Worm (Caenorhabditis elegans) whole organism, L4 larva: ENCODE results near the gene clic-1.

Source experiments
- F26F4.8 ChIP-seq: fragments of 200-800 bp; sonication (Bioruptor generic); conservative IDR thresholded peaks from 2 replicates; pipeline ENCODE4 v1.3.6; 2022; ENCODE audit warnings: missing genetic modification characterization, missing compliant biosample characterization
- T26A8.4 ChIP-seq: fragments of 200-800 bp; sonication (Bioruptor generic); IDR thresholded peaks from 2 replicates; pipeline ENCODE4 v1.3.6; 2022; ENCODE audit warnings: missing genetic modification characterization, missing compliant biosample characterization
- Y105C5A.15 ChIP-seq: fragments of 200-800 bp; sonication (Bioruptor generic); IDR thresholded peaks from 2 replicates; pipeline ENCODE4 v1.3.6; 2022; ENCODE audit warnings: missing genetic modification characterization, missing compliant biosample characterization
- ama-1 ChIP-seq: fragments of 150-350 bp; optimal IDR thresholded peaks from 2 replicates; lab custom pipeline; 2014; ENCODE audit warnings: inconsistent platforms, mixed read lengths
- arid-1 ChIP-seq: fragments of 200-800 bp; sonication (Bioruptor generic); conservative IDR thresholded peaks from 2 replicates; pipeline ENCODE4 v1.3.6; 2022; ENCODE audit warnings: missing genetic modification reagents, missing genetic modification characterization, missing compliant biosample characterization
- ceh-20 ChIP-seq: fragments of 200-800 bp; sonication (Bioruptor generic); IDR thresholded peaks from 2 replicates; pipeline ENCODE4 v1.3.6; 2022; ENCODE audit warnings: missing genetic modification reagents, missing genetic modification characterization, missing compliant biosample characterization
- ceh-28 ChIP-seq: fragments of 150-350 bp; optimal IDR thresholded peaks from 2 replicates; lab custom pipeline; 2014; ENCODE audit warnings: missing biosample characterization, missing genetic modification reagents, missing genetic modification characterization
- ceh-32 ChIP-seq: sonication (generic microtip); optimal IDR thresholded peaks from 2 replicates; lab custom pipeline; 2016; ENCODE audit warnings: mild to moderate bottlenecking, missing genetic modification characterization, missing compliant biosample characterization; ENCODE audit not compliant: poor library complexity
- ceh-44 ChIP-seq: fragments of 200-800 bp; sonication (Bioruptor generic); IDR thresholded peaks from 2 replicates; pipeline ENCODE4 v1.3.6; 2022; ENCODE audit warnings: missing genetic modification reagents, missing genetic modification characterization, missing compliant biosample characterization
- daf-16 ChIP-seq, 3 experiments: sonication (generic microtip); optimal IDR thresholded peaks; 2 replicates each; lab custom pipeline; 2016 to 2017; ENCODE audit warnings: missing genetic modification characterization in 3 of 3, missing genetic modification reagents in 3 of 3, mild to moderate bottlenecking in 2 of 3, missing compliant biosample characterization in 2 of 3, missing biosample characterization in 1 of 3, moderate library complexity in 1 of 3
- dmd-8 ChIP-seq: fragments of 200-800 bp; sonication (Bioruptor generic); IDR thresholded peaks from 2 replicates; pipeline ENCODE4 v1.3.6; 2022; ENCODE audit warnings: missing genetic modification characterization, missing compliant biosample characterization
- dpl-1 ChIP-seq: fragments of 150-350 bp; optimal IDR thresholded peaks from 2 replicates; lab custom pipeline; 2014; ENCODE audit warnings: missing biosample characterization, missing genetic modification reagents, missing genetic modification characterization
- duxl-1 ChIP-seq: sonication (generic microtip); optimal IDR thresholded peaks from 2 replicates; lab custom pipeline; 2016; ENCODE audit warnings: mild to moderate bottlenecking, missing genetic modification characterization, moderate library complexity, missing compliant biosample characterization; ENCODE audit not compliant: poor library complexity
- dve-1 ChIP-seq: sonication (generic microtip); optimal IDR thresholded peaks from 2 replicates; lab custom pipeline; 2017; ENCODE audit warnings: antibody characterized with exemption, mild to moderate bottlenecking, missing genetic modification characterization, missing compliant biosample characterization; ENCODE audit not compliant: insufficient read depth
- egl-27 ChIP-seq: sonication (generic microtip); optimal IDR thresholded peaks from 3 replicates; lab custom pipeline; 2017; ENCODE audit warnings: missing biosample characterization, missing genetic modification reagents, missing genetic modification characterization
- gei-8 ChIP-seq: fragments of 200-800 bp; sonication (Bioruptor generic); optimal IDR thresholded peaks from 2 replicates; lab custom pipeline; 2018; ENCODE audit warnings: mild to moderate bottlenecking, missing genetic modification characterization, missing compliant biosample characterization
- hif-1 ChIP-seq, 2 experiments: sonication (generic microtip); optimal IDR thresholded peaks; 2 replicates each; lab custom pipeline; 2016 to 2017; ENCODE audit warnings: missing compliant biosample characterization in 2 of 2, missing genetic modification characterization in 2 of 2, missing genetic modification reagents in 2 of 2, missing genotype in 2 of 2, mild to moderate bottlenecking in 1 of 2
- hlh-11 ChIP-seq: fragments of 200-800 bp; sonication (Bioruptor generic); optimal IDR thresholded peaks from 2 replicates; lab custom pipeline; 2018; ENCODE audit warnings: mild to moderate bottlenecking, missing genetic modification characterization, missing compliant biosample characterization
- hlh-30 ChIP-seq: sonication (generic microtip); optimal IDR thresholded peaks from 2 replicates; lab custom pipeline; 2017; ENCODE audit warnings: antibody characterized with exemption, mild to moderate bottlenecking, missing genetic modification characterization, missing compliant biosample characterization; ENCODE audit not compliant: insufficient read depth
- hmg-1.1 ChIP-seq: fragments of 200-800 bp; sonication (Bioruptor generic); IDR thresholded peaks from 2 replicates; pipeline ENCODE4 v1.3.6; 2022; ENCODE audit warnings: missing genetic modification reagents, missing genetic modification characterization, missing compliant biosample characterization
- lin-1 ChIP-seq: fragments of 200-800 bp; sonication (Bioruptor generic); IDR thresholded peaks from 2 replicates; pipeline ENCODE4 v1.3.6; 2022; ENCODE audit warnings: missing genetic modification reagents, missing genetic modification characterization, missing compliant biosample characterization
- lin-13 ChIP-seq: fragments of 150-350 bp; optimal IDR thresholded peaks from 2 replicates; lab custom pipeline; 2014; ENCODE audit warnings: missing biosample characterization, missing genetic modification reagents, missing genetic modification characterization
- lin-15B ChIP-seq: fragments of 150-350 bp; sonication (generic microtip); optimal IDR thresholded peaks from 3 replicates; lab custom pipeline; 2014; ENCODE audit warnings: missing biosample characterization, missing genetic modification characterization
- lin-38 ChIP-seq: fragments of 200-800 bp; sonication (Bioruptor generic); IDR thresholded peaks from 2 replicates; pipeline ENCODE4 v1.3.6; 2022; ENCODE audit warnings: missing genetic modification reagents, missing genetic modification characterization, missing compliant biosample characterization
- lin-39 ChIP-seq: fragments of 150-350 bp; optimal IDR thresholded peaks from 2 replicates; lab custom pipeline; 2014; ENCODE audit warnings: missing biosample characterization, missing genetic modification reagents, missing genetic modification characterization
- lsy-2 ChIP-seq, 2 experiments: fragments of 150-350 bp in 1 of 2; sonication (generic microtip) in 1 of 2; optimal IDR thresholded peaks; 2 replicates each; lab custom pipeline; 2014 to 2017; ENCODE audit warnings: missing biosample characterization in 2 of 2, missing genetic modification characterization in 2 of 2
- mep-1 ChIP-seq: fragments of 150-350 bp; sonication (generic microtip); optimal IDR thresholded peaks from 3 replicates; lab custom pipeline; 2014; ENCODE audit warnings: missing biosample characterization, missing genetic modification characterization
- mes-2 ChIP-seq: sonication (generic microtip); optimal IDR thresholded peaks from 2 replicates; lab custom pipeline; 2016; ENCODE audit warnings: missing genotype, mild to moderate bottlenecking, missing genetic modification characterization, missing compliant biosample characterization; ENCODE audit not compliant: poor library complexity, severe bottlenecking
- nhr-10 ChIP-seq: fragments of 150-350 bp; optimal IDR thresholded peaks from 2 replicates; lab custom pipeline; 2014; ENCODE audit warnings: missing biosample characterization, missing genetic modification characterization
- nhr-102 ChIP-seq: sonication (generic microtip); optimal IDR thresholded peaks from 2 replicates; lab custom pipeline; 2016; ENCODE audit warnings: mild to moderate bottlenecking, missing genetic modification characterization, moderate library complexity, missing compliant biosample characterization
- nhr-25 ChIP-seq: sonication (generic microtip); optimal IDR thresholded peaks from 2 replicates; lab custom pipeline; 2017; ENCODE audit warnings: missing genetic modification characterization, mild to moderate bottlenecking, missing compliant biosample characterization, antibody characterized with exemption, moderate library complexity, borderline replicate concordance; ENCODE audit not compliant: insufficient read depth
- nhr-41 ChIP-seq: fragments of 200-800 bp; sonication (Bioruptor generic); IDR thresholded peaks from 2 replicates; pipeline ENCODE4 v1.3.6; 2022; ENCODE audit warnings: missing genetic modification reagents, missing genetic modification characterization, missing compliant biosample characterization
- nhr-42 ChIP-seq: fragments of 200-800 bp; sonication (Bioruptor generic); IDR thresholded peaks from 2 replicates; pipeline ENCODE4 v1.3.6; 2022; ENCODE audit warnings: missing genetic modification characterization, missing compliant biosample characterization
- nhr-48 ChIP-seq: sonication (generic microtip); optimal IDR thresholded peaks from 2 replicates; lab custom pipeline; 2016; ENCODE audit warnings: mild to moderate bottlenecking, missing genetic modification characterization, missing compliant biosample characterization
- nhr-6 ChIP-seq: fragments of 150-350 bp; optimal IDR thresholded peaks from 2 replicates; lab custom pipeline; 2014; ENCODE audit warnings: missing biosample characterization, missing genetic modification characterization
- nhr-76 ChIP-seq: fragments of 150-350 bp; optimal IDR thresholded peaks from 2 replicates; lab custom pipeline; 2014; ENCODE audit warnings: missing biosample characterization, missing genetic modification characterization
- nhr-77 ChIP-seq: fragments of 150-350 bp; optimal IDR thresholded peaks from 2 replicates; lab custom pipeline; 2014; ENCODE audit warnings: missing biosample characterization, missing genetic modification characterization
- pha-4 ChIP-seq, 2 experiments: fragments of 150-350 bp in 1 of 2; fragments of 200-800 bp in 1 of 2; sonication (Bioruptor generic) in 1 of 2; IDR thresholded peaks in 1 of 2; optimal IDR thresholded peaks in 1 of 2; 2 replicates each; pipeline versions ENCODE4 v1.3.6 to Lab custom; 2014 to 2022; ENCODE audit warnings: missing genetic modification characterization in 2 of 2, missing genetic modification reagents in 2 of 2, missing biosample characterization in 1 of 2, missing compliant biosample characterization in 1 of 2
- php-3 ChIP-seq: fragments of 200-800 bp; sonication (Bioruptor generic); IDR thresholded peaks from 2 replicates; pipeline ENCODE4 v1.3.6; 2022; ENCODE audit warnings: missing genetic modification reagents, missing genetic modification characterization, missing compliant biosample characterization
- rbr-2 ChIP-seq: sonication (generic microtip); optimal IDR thresholded peaks from 2 replicates; lab custom pipeline; 2016; ENCODE audit warnings: missing genotype, missing genetic modification characterization, missing compliant biosample characterization
- saeg-2 ChIP-seq: fragments of 200-800 bp; sonication (Bioruptor generic); IDR thresholded peaks from 2 replicates; pipeline ENCODE4 v1.3.6; 2022; ENCODE audit warnings: missing genetic modification reagents, missing genetic modification characterization, missing compliant biosample characterization
- spr-1 ChIP-seq: sonication (generic microtip); optimal IDR thresholded peaks from 2 replicates; lab custom pipeline; 2016; ENCODE audit warnings: mild to moderate bottlenecking, missing genetic modification characterization, missing compliant biosample characterization
- unc-39 ChIP-seq: sonication (generic microtip); optimal IDR thresholded peaks from 2 replicates; lab custom pipeline; 2017; ENCODE audit warnings: missing biosample characterization, missing genetic modification characterization
- unc-62 ChIP-seq, 3 experiments: fragments of 150-350 bp in 1 of 3; sonication (generic microtip); optimal IDR thresholded peaks in 2 of 3; peaks in 1 of 3; 1 replicate in 1 of 3; 2 replicates in 2 of 3; lab custom pipeline; 2014 to 2017; ENCODE audit warnings: missing biosample characterization in 3 of 3, missing genetic modification characterization in 3 of 3, missing genetic modification reagents in 3 of 3, missing genotype in 1 of 3
- vab-7 ChIP-seq: fragments of 200-800 bp; sonication (Bioruptor generic); IDR thresholded peaks from 2 replicates; pipeline ENCODE4 v1.3.6; 2022; ENCODE audit warnings: missing genetic modification reagents, missing genetic modification characterization, missing compliant biosample characterization
- zag-1 ChIP-seq: fragments of 150-350 bp; optimal IDR thresholded peaks from 2 replicates; lab custom pipeline; 2014; ENCODE audit warnings: missing biosample characterization, missing genetic modification characterization
- ztf-11 ChIP-seq: fragments of 150-350 bp; optimal IDR thresholded peaks from 2 replicates; lab custom pipeline; 2014; ENCODE audit warnings: missing biosample characterization, missing genetic modification characterization
- ztf-7 ChIP-seq: fragments of 150-350 bp; optimal IDR thresholded peaks from 2 replicates; lab custom pipeline; 2014; ENCODE audit warnings: missing biosample characterization, missing genetic modification characterization

clic-1 gene

ce11 chrV:7730488-7730887 is 4.2 kb downstream of the clic-1 start (continued):
- TF ChIP-seq unc-39 (tag; lab: Kevin White, UChicago) (no peak), lin-39 (no peak), hlh-11 (peak; percentile 60), ztf-7 (tag; lab: Kevin White, UChicago) (peak; percentile 35), Y105C5A.15 (no peak), hif-1 (tag; optimal IDR thresholded peaks at IDR 0.05; lab: Kevin White, UChicago) (peak in 1 of 2 experiments; percentile 19), mes-2 (tag; lab: Kevin White, UChicago) (peak; percentile 67), spr-1 (tag; lab: Kevin White, UChicago) (no peak), daf-16 (GFP tag; optimal IDR thresholded peaks at IDR 0.05; lab: Kevin White, UChicago) (no peak), daf-16 (tag; optimal IDR thresholded peaks at IDR 0.05; lab: Kevin White, UChicago) (peak; percentile 88), nhr-102 (tag; lab: Kevin White, UChicago) (no peak), nhr-10 (tag; lab: Kevin White, UChicago) (no peak), lsy-2 (tag; optimal IDR thresholded peaks at IDR 0.05; lab: Kevin White, UChicago) (peak in 1 of 2 experiments; percentile 68), F26F4.8 (GFP tag; lab: Robert Waterston, UW) (0 out of 2 replicates have a peak, but pooled peaks have one; percentile 24), ceh-44 (GFP tag; lab: Robert Waterston, UW) (0 out of 2 replicates have a peak, but pooled peaks have one; percentile 6), ceh-20 (GFP tag; lab: Robert Waterston, UW) (no peak), zag-1 (no peak), duxl-1 (tag; lab: Kevin White, UChicago) (peak; percentile 42), lin-1 (peak; percentile 37; the same call in 1 of the 2 replicates), arid-1 (0 out of 2 replicates have a peak, but pooled peaks have one; percentile 61), mep-1 (peak; percentile 35), nhr-77 (no peak), lin-38 (GFP tag; lab: Robert Waterston, UW) (peak; percentile 26; the same call in 1 of the 2 replicates), vab-7 (GFP tag; lab: Robert Waterston, UW) (no peak), nhr-6 (tag; lab: Kevin White, UChicago) (peak; percentile 37), T26A8.4 (GFP tag; lab: Robert Waterston, UW) (peak; percentile 77), ceh-28 (tag; lab: Kevin White, UChicago) (no peak), unc-62 (GFP tag; optimal IDR thresholded peaks at IDR 0.05 in 1 of 2; lab: Kevin White, UChicago) (peak in 1 of 2 experiments; percentile 8), unc-62 (tag; optimal IDR thresholded peaks at IDR 0.05; lab: Kevin White, UChicago) (no peak), gei-8 (GFP tag; lab: Kevin White, UChicago) (peak; percentile 24), dve-1 (tag; lab: Kevin White, UChicago) (peak; percentile 67), lin-15B (tag; lab: Kevin White, UChicago) (no peak), rbr-2 (tag; lab: Kevin White, UChicago) (peak; percentile 56), lin-13 (GFP tag; lab: Kevin White, UChicago) (no peak), egl-27 (no peak), nhr-42 (GFP tag; lab: Robert Waterston, UW) (no peak), hmg-1.1 (GFP tag; lab: Robert Waterston, UW) (0 out of 2 replicates have a peak, but pooled peaks have one; percentile 45), nhr-25 (tag; lab: Kevin White, UChicago) (peak; percentile 8), saeg-2 (GFP tag; lab: Robert Waterston, UW) (no peak), nhr-41 (GFP tag; lab: Robert Waterston, UW) (no peak), php-3 (GFP tag; lab: Robert Waterston, UW) (no peak), dmd-8 (GFP tag; lab: Robert Waterston, UW) (0 out of 2 replicates have a peak, but pooled peaks have one; percentile 10), hlh-30 (tag; lab: Kevin White, UChicago) (peak; percentile 64), ztf-11 (tag; lab: Kevin White, UChicago) (no peak), nhr-48 (tag; lab: Kevin White, UChicago) (no peak), ceh-32 (no peak), dpl-1 (peak; percentile 38), pha-4 (GFP tag; IDR thresholded peaks at IDR 0.05; lab: Robert Waterston, UW) (peak; percentile 25; the same call in 1 of the 2 replicates), pha-4 (tag; optimal IDR thresholded peaks at IDR 0.05; lab: Kevin White, UChicago) (no peak), ama-1 (lab: Kevin White, UChicago) (no peak), nhr-76 (tag; lab: Kevin White, UChicago) (no peak)
